Fruit fly (Drosophila melanogaster): Measurements from ENCODE around the gene CG31789.

CG31789 gene

DNA sequence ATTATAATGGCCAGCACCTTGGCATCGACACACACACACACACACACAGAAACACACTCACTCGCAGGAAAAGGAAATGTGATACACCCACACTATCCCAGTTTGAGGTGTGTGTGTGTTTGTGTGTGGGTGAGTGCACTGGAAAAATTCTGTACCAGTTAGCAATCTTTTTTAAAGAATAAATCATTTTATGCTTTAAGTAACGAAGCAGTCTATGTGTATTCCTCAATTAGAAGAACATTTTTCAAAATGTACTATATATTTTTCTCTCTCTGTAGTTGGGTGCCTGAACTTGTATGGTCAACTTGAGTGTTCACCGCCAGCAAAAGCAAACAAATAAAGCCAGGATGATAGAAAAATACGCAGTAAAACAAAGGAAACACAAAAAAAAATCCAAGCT is 21.1 kb upstream of the CG31789 start (continued):
- TF ChIP-seq al (GFP tag; IDR thresholded peaks at IDR 0.05) (0 out of 2 replicates have a peak, but pooled peaks have one; percentile 8), HmgD (GFP tag; optimal IDR thresholded peaks at IDR 0.05) (no peak), CG43689 (GFP tag; IDR thresholded peaks at IDR 0.05) (no peak), pfk (GFP tag; optimal IDR thresholded peaks at IDR 0.05) (no peak), CG32532 (GFP tag; IDR thresholded peaks at IDR 0.05) (peak; percentile 64), Bteb2 (GFP tag; optimal IDR thresholded peaks at IDR 0.05) (no peak), Dek (tag; optimal IDR thresholded peaks at IDR 0.05) (no peak), CG13775 (GFP tag; optimal IDR thresholded peaks at IDR 0.05) (no peak), CG13296 (GFP tag; optimal IDR thresholded peaks at IDR 0.05) (no peak), CG2129 (GFP tag; IDR thresholded peaks at IDR 0.05; ENCODE audit: partially characterized antibody) (no peak), tup (GFP tag; optimal IDR thresholded peaks at IDR 0.05) (no peak), Eip74EF (GFP tag; optimal IDR thresholded peaks at IDR 0.05) (no peak), Doc2 (GFP tag; IDR thresholded peaks at IDR 0.05) (no peak), Abd-B (GFP tag; optimal IDR thresholded peaks at IDR 0.05) (no peak), CG5245 (GFP tag; optimal IDR thresholded peaks at IDR 0.05) (no peak), Scr (GFP tag; IDR thresholded peaks at IDR 0.05; ENCODE audit: partially characterized antibody) (no peak), Atf6 (GFP tag; IDR thresholded peaks at IDR 0.05) (peak; percentile 62; the same call in 1 of the 2 replicates), Awh (GFP tag; IDR thresholded peaks at IDR 0.05) (no peak), CG3407 (GFP tag; optimal IDR thresholded peaks at IDR 0.05) (no peak), Blimp-1 (GFP tag; optimal IDR thresholded peaks at IDR 0.05) (peak; percentile 6), CG10543 (GFP tag; optimal IDR thresholded peaks at IDR 0.05) (no peak), CG7963 (GFP tag; IDR thresholded peaks at IDR 0.05; ENCODE audit: partially characterized antibody) (no peak), ab (GFP tag; optimal IDR thresholded peaks at IDR 0.05) (no peak), org-1 (GFP tag; optimal IDR thresholded peaks at IDR 0.05) (no peak), mld (GFP tag; IDR thresholded peaks at IDR 0.05; ENCODE audit: partially characterized antibody) (no peak), CG32772 (GFP tag; IDR thresholded peaks at IDR 0.05) (no peak), wek (GFP tag; optimal IDR thresholded peaks at IDR 0.05) (no peak), CG11085 (GFP tag; IDR thresholded peaks at IDR 0.05) (0 out of 2 replicates have a peak, but pooled peaks have one; percentile 14), salm (tag; optimal IDR thresholded peaks at IDR 0.05) (no peak), MBD-R2 (GFP tag; IDR thresholded peaks at IDR 0.05) (no peak), Bdp1 (GFP tag; optimal IDR thresholded peaks at IDR 0.05) (no peak), pita (GFP tag; optimal IDR thresholded peaks at IDR 0.05) (no peak), schlank (tag; optimal IDR thresholded peaks at IDR 0.05) (no peak), Lpt (GFP tag; optimal IDR thresholded peaks at IDR 0.05) (no peak), CG4282 (GFP tag; optimal IDR thresholded peaks at IDR 0.05) (no peak), CG13894 (tag; optimal IDR thresholded peaks at IDR 0.05) (peak; percentile 21), Dad (GFP tag; optimal IDR thresholded peaks at IDR 0.05) (no peak), CG31388 (GFP tag; optimal IDR thresholded peaks at IDR 0.05) (no peak), CG15514 (GFP tag; optimal IDR thresholded peaks at IDR 0.05) (peak; percentile 4), Tbp (GFP tag; optimal IDR thresholded peaks at IDR 0.05) (no peak), Ssrp (tag; optimal IDR thresholded peaks at IDR 0.05) (no peak), cato (GFP tag; optimal IDR thresholded peaks at IDR 0.05; ENCODE audit: borderline replicate concordance) (no peak), slp2 (GFP tag; optimal IDR thresholded peaks at IDR 0.05) (no peak), ranshi (GFP tag; IDR thresholded peaks at IDR 0.05) (peak; percentile 37; the same call in 1 of the 2 replicates), twi (tag; optimal IDR thresholded peaks at IDR 0.05) (no peak), ham (GFP tag; IDR thresholded peaks at IDR 0.05) (no peak), unpg (GFP tag; optimal IDR thresholded peaks at IDR 0.05) (no peak), cad (GFP tag; optimal IDR thresholded peaks at IDR 0.05) (no peak), CG30403 (GFP tag; optimal IDR thresholded peaks at IDR 0.05) (no peak), MESR4 (GFP tag; optimal IDR thresholded peaks at IDR 0.05) (no peak), CG2199 (GFP tag; IDR thresholded peaks at IDR 0.05) (no peak)
